Worm (Caenorhabditis elegans): ENCODE results near the gene srh-23.
"Not testable (repeated sequence)": the region's sequence is repeated elsewhere in the genome, so short reads cannot be mapped to it uniquely, and the experiment has no call there.

The srh-23 gene

ce11 chrV:4890781-4891180 lies 30.1 kb upstream of the srh-23 start:
- TF ChIP-seq T22C8.4 (GFP tag; IDR thresholded peaks at IDR 0.05) (no peak), tab-1 (GFP tag; IDR thresholded peaks at IDR 0.05) (0 out of 2 replicates have a peak, but pooled peaks have one; percentile 39)

ce11 chrV:4891305-4891704 lies 29.6 kb upstream of the srh-23 start:
- TF ChIP-seq klf-2 (GFP tag; conservative IDR thresholded peaks at IDR 0.05) (no peak), tab-1 (GFP tag; IDR thresholded peaks at IDR 0.05) (no peak), flt-1 (GFP tag; IDR thresholded peaks at IDR 0.05) (no peak), med-1 (GFP tag; optimal IDR thresholded peaks at IDR 0.05; ENCODE audit: insufficient read depth) (no peak), T22C8.4 (GFP tag; IDR thresholded peaks at IDR 0.05) (no peak), ref-1 (GFP tag; conservative IDR thresholded peaks at IDR 0.05) (no peak), cog-1 (tag; optimal IDR thresholded peaks at IDR 0.05) (no peak), ztf-29 (GFP tag; IDR thresholded peaks at IDR 0.05) (no peak), ztf-23 (GFP tag; IDR thresholded peaks at IDR 0.05) (no peak)

- TF ChIP-seq ref-1 (GFP tag; conservative IDR thresholded peaks at IDR 0.05) (no peak), med-1 (GFP tag; optimal IDR thresholded peaks at IDR 0.05; ENCODE audit: insufficient read depth) (no peak), klf-2 (GFP tag; conservative IDR thresholded peaks at IDR 0.05) (no peak), tab-1 (GFP tag; IDR thresholded peaks at IDR 0.05) (no peak), flt-1 (GFP tag; IDR thresholded peaks at IDR 0.05) (no peak), T22C8.4 (GFP tag; IDR thresholded peaks at IDR 0.05) (no peak), cog-1 (tag; optimal IDR thresholded peaks at IDR 0.05) (no peak), ztf-29 (GFP tag; IDR thresholded peaks at IDR 0.05) (no peak), ztf-23 (GFP tag; IDR thresholded peaks at IDR 0.05) (no peak)
Observed at ce11 chrV:4894971-4895370, 25.9 kb upstream of the srh-23 start, which contains the start of gene ugt-11. ugt-11 (minus strand) TSS chrV:4895071.

ce11 chrV:4895744-4896143 lies 25.2 kb upstream of the srh-23 start, which contains the start of gene ugt-9:
ugt-9 (plus strand) TSS chrV:4896048.
- no peak for TF ChIP-seq cog-1 (tag; optimal IDR thresholded peaks at IDR 0.05)
- no peak for TF ChIP-seq med-1 (GFP tag; optimal IDR thresholded peaks at IDR 0.05; ENCODE audit: insufficient read depth)

- not testable (repeated sequence) for TF ChIP-seq flt-1, T22C8.4, ztf-23 (GFP tag; IDR thresholded peaks at IDR 0.05)
Observed at ce11 chrV:4900020-4900419, 20.9 kb upstream of the srh-23 start, which contains the start of gene ugt-10. ugt-10 (minus strand) TSS chrV:4900120.

ce11 chrV:4901074-4901473 lies 19.8 kb upstream of the srh-23 start, which contains the start of gene ugt-67:
ugt-67 (plus strand) TSS chrV:4901374.
- no peak for TF ChIP-seq ref-1 (GFP tag; conservative IDR thresholded peaks at IDR 0.05)
- no peak for TF ChIP-seq tab-1 (GFP tag; IDR thresholded peaks at IDR 0.05)
- no peak for TF ChIP-seq med-1 (GFP tag; optimal IDR thresholded peaks at IDR 0.05; ENCODE audit: insufficient read depth)
- TF ChIP-seq flt-1 (GFP tag; IDR thresholded peaks at IDR 0.05) = no peak
- TF ChIP-seq ztf-29 (GFP tag; IDR thresholded peaks at IDR 0.05) = no peak
- no peak for TF ChIP-seq cog-1 (tag; optimal IDR thresholded peaks at IDR 0.05)
- no peak for TF ChIP-seq ztf-23 (GFP tag; IDR thresholded peaks at IDR 0.05)
- no peak for TF ChIP-seq klf-2 (GFP tag; conservative IDR thresholded peaks at IDR 0.05)
- no peak for TF ChIP-seq T22C8.4 (GFP tag; IDR thresholded peaks at IDR 0.05)

- TF ChIP-seq med-1 (GFP tag; optimal IDR thresholded peaks at IDR 0.05; ENCODE audit: insufficient read depth) (no peak), klf-2 (GFP tag; conservative IDR thresholded peaks at IDR 0.05) (no peak), flt-1 (GFP tag; IDR thresholded peaks at IDR 0.05) (no peak), T22C8.4 (GFP tag; IDR thresholded peaks at IDR 0.05) (no peak), ztf-23 (GFP tag; IDR thresholded peaks at IDR 0.05) (no peak), ref-1 (GFP tag; conservative IDR thresholded peaks at IDR 0.05) (no peak), cog-1 (tag; optimal IDR thresholded peaks at IDR 0.05) (no peak), ztf-29 (GFP tag; IDR thresholded peaks at IDR 0.05) (no peak), tab-1 (GFP tag; IDR thresholded peaks at IDR 0.05) (no peak)
Observed at ce11 chrV:4903696-4904095, 17.2 kb upstream of the srh-23 start, which contains the start of gene ugt-8. ugt-8 (plus strand) TSS chrV:4903930.

- no peak for TF ChIP-seq ztf-29 (GFP tag; IDR thresholded peaks at IDR 0.05)
- no peak for TF ChIP-seq med-1 (GFP tag; optimal IDR thresholded peaks at IDR 0.05; ENCODE audit: insufficient read depth)
- no peak for TF ChIP-seq tab-1 (GFP tag; IDR thresholded peaks at IDR 0.05)
- TF ChIP-seq ref-1 (GFP tag; conservative IDR thresholded peaks at IDR 0.05) = no peak
- no peak for TF ChIP-seq ztf-23 (GFP tag; IDR thresholded peaks at IDR 0.05)
- TF ChIP-seq T22C8.4 (GFP tag; IDR thresholded peaks at IDR 0.05) = no peak
- no peak for TF ChIP-seq flt-1 (GFP tag; IDR thresholded peaks at IDR 0.05)
- TF ChIP-seq cog-1 (tag; optimal IDR thresholded peaks at IDR 0.05) = no peak
- TF ChIP-seq klf-2 (GFP tag; conservative IDR thresholded peaks at IDR 0.05) = no peak
Observed at ce11 chrV:4905953-4906352, 14.9 kb upstream of the srh-23 start, which contains the start of gene ugt-14. ugt-14 (plus strand) TSS chrV:4906253.

ce11 chrV:4908591-4908990 lies 12.3 kb upstream of the srh-23 start, which contains the start of gene ugt-13:
ugt-13 (plus strand) TSS chrV:4908884.
- TF ChIP-seq ztf-23 (GFP tag; IDR thresholded peaks at IDR 0.05) (no peak), tab-1 (GFP tag; IDR thresholded peaks at IDR 0.05) (no peak), ref-1 (GFP tag; conservative IDR thresholded peaks at IDR 0.05) (no peak), T22C8.4 (GFP tag; IDR thresholded peaks at IDR 0.05) (no peak), cog-1 (tag; optimal IDR thresholded peaks at IDR 0.05) (no peak), med-1 (GFP tag; optimal IDR thresholded peaks at IDR 0.05; ENCODE audit: insufficient read depth) (no peak), flt-1 (GFP tag; IDR thresholded peaks at IDR 0.05) (no peak), klf-2 (GFP tag; conservative IDR thresholded peaks at IDR 0.05) (no peak)

ce11 chrV:4912313-4912712 lies 8.6 kb upstream of the srh-23 start, which contains the start of gene H23N18.5:
H23N18.5 (minus strand) TSS chrV:4912381.
- TF ChIP-seq ztf-23 (GFP tag; IDR thresholded peaks at IDR 0.05) (no peak), T22C8.4 (GFP tag; IDR thresholded peaks at IDR 0.05) (no peak), klf-2 (GFP tag; conservative IDR thresholded peaks at IDR 0.05) (no peak), ztf-29 (GFP tag; IDR thresholded peaks at IDR 0.05) (no peak), tab-1 (GFP tag; IDR thresholded peaks at IDR 0.05) (no peak), ref-1 (GFP tag; conservative IDR thresholded peaks at IDR 0.05) (no peak), med-1 (GFP tag; optimal IDR thresholded peaks at IDR 0.05; ENCODE audit: insufficient read depth) (no peak), flt-1 (GFP tag; IDR thresholded peaks at IDR 0.05) (no peak), cog-1 (tag; optimal IDR thresholded peaks at IDR 0.05) (no peak)
